Fruit fly (Drosophila melanogaster) whole organism, wandering third instar larva: ENCODE results near the gene CG5687.

Source experiments
- CG32264 ChIP-seq: fragments of 200-800 bp; sonication (Bioruptor generic); optimal IDR thresholded peaks from 2 replicates; lab custom pipeline; 2016; ENCODE audit warnings: missing biosample characterization, missing genetic modification characterization
- Dfd ChIP-seq: fragments of >200 bp; optimal IDR thresholded peaks from 2 replicates; lab custom pipeline; 2017; ENCODE audit warnings: missing biosample characterization, missing genetic modification characterization
- Hnf4 ChIP-seq: fragments of 200-800 bp; sonication (Bioruptor generic); optimal IDR thresholded peaks from 2 replicates; lab custom pipeline; 2016; ENCODE audit warnings: missing biosample characterization, mild to moderate bottlenecking, missing genetic modification characterization
- Hr78 ChIP-seq: fragments of >200 bp; optimal IDR thresholded peaks from 2 replicates; lab custom pipeline; 2017; ENCODE audit warnings: missing biosample characterization, missing genetic modification characterization
- Mio ChIP-seq: sonication (Bioruptor generic); optimal IDR thresholded peaks from 2 replicates; lab custom pipeline; 2016; ENCODE audit warnings: missing biosample characterization, missing genetic modification characterization
- Myc ChIP-seq: fragments of >200 bp; optimal IDR thresholded peaks from 2 replicates; lab custom pipeline; 2017
- Vsx2 ChIP-seq: fragments of 200-300, 225-300 bp; sonication (Bioruptor generic); optimal IDR thresholded peaks from 2 replicates; lab custom pipeline; 2018; ENCODE audit warnings: missing biosample characterization, missing genetic modification characterization; ENCODE audit not compliant: partially characterized antibody
- dl ChIP-seq, 2 experiments: fragments of 175-275, 200-275 bp in 1 of 2; fragments of 200-275 bp in 1 of 2; sonication (Bioruptor generic); optimal IDR thresholded peaks; lab custom pipeline; 2018; ENCODE audit warnings: mild to moderate bottlenecking in 2 of 2, missing biosample characterization in 2 of 2, missing genetic modification characterization in 2 of 2, moderate library complexity in 2 of 2; ENCODE audit not compliant: partially characterized antibody in 2 of 2, insufficient read depth in 1 of 2
- pan ChIP-seq: fragments of >200 bp; optimal IDR thresholded peaks from 2 replicates; lab custom pipeline; 2017
- usp ChIP-seq: fragments of >200 bp; optimal IDR thresholded peaks from 2 replicates; lab custom pipeline; 2017; ENCODE audit warnings: missing biosample characterization, missing genetic modification characterization
- woc ChIP-seq: sonication (Bioruptor generic); optimal IDR thresholded peaks from 2 replicates; lab custom pipeline; 2016; ENCODE audit warnings: missing biosample characterization, mild to moderate bottlenecking, missing genetic modification characterization

DNA sequence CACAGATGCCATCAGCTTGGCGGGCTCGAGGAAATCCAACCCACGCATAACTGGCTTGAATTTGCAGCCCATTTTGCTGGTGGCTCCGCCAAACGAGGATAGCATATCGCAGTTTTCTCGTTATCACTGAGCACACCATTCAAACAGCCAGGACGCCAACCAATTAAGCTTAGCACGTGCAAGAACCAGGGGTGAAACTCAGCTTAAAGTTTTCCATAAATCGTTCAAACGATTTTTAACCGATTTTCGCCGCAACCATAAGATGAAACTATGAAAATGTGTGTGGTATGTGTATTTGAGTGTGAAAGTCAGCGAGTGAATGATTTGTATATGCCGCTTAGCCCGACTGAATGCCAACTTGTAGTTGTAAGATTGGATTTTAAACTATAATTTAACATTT lies 48.0 kb downstream of the CG5687 start:
- TF ChIP-seq woc, result no peak
- TF ChIP-seq usp (GFP tag; lab: Kevin White, UChicago), result no peak
- no peak for TF ChIP-seq Dfd (GFP tag; lab: Kevin White, UChicago)
- TF ChIP-seq Vsx2 (GFP tag; lab: Kevin White, UChicago), result peak; percentile 2
- no peak for TF ChIP-seq Mio (GFP tag; lab: Kevin White, UChicago)
- peak; percentile 60 for TF ChIP-seq Myc (lab: Kevin White, UChicago)
- no peak for TF ChIP-seq dl (GFP tag; optimal IDR thresholded peaks at IDR 0.05; lab: Kevin White, UChicago; ENCODE audit: insufficient read depth in 1 of 2, partially characterized antibody in 2 of 2)
- no peak for TF ChIP-seq pan (lab: Kevin White, UChicago)
- no peak for TF ChIP-seq Hr78 (GFP tag; lab: Kevin White, UChicago)
- no peak for TF ChIP-seq CG32264
- no peak for TF ChIP-seq Hnf4 (GFP tag; lab: Kevin White, UChicago)
